Worm (Caenorhabditis elegans): ENCODE measurements around the gene R04F11.2.

The R04F11.2 gene

DNA sequence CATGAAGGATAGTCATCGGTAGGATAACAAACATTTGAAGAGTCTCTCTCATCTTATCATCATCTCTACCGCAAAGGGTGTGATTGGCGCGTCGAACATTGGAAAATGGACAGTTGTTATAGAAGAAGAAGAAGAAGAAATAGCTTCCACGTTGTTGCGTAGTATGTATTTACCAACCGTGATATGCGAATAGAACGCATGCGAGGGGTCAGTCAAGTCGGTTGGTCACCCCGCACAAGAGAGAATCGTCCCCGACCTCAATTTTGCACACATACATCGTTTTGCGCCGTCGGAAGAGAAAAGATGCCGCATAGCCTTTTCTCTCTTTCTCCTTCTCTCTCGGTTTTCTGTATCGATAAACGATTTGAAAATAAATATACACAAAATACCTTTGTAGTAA lies 23.2 kb upstream of the R04F11.2 start:
- TF ChIP-seq nfya-1 (tag; optimal IDR thresholded peaks at IDR 0.05) (peak; percentile 12), elt-2 (tag; optimal IDR thresholded peaks at IDR 0.05) (peak; percentile 15), gmeb-2 (tag; optimal IDR thresholded peaks at IDR 0.05) (no peak)

DNA sequence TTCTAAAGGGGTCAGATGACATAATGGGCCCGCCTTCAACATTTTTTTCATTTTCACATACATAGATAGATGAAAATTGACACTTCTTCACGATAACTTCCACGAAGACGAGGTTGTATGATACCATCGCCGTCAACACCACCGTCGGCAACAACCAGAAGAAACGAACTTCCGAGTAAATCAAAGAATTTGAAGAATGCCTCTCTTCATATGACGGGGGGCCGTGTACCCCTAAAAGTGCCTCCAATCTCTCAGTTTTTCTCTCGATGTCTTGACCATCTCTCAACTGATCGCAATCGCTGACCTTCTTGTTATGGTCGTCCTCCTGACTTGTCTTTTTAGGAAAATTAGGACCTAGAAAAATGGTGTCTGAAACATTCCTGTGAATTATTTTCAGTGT lies 22.7 kb upstream of the R04F11.2 start:
- TF ChIP-seq K02D7.2 (tag; optimal IDR thresholded peaks at IDR 0.05) (no peak), madf-2 (tag; optimal IDR thresholded peaks at IDR 0.05) (no peak), che-1 (tag; optimal IDR thresholded peaks at IDR 0.05) (no peak), unc-86 (tag; optimal IDR thresholded peaks at IDR 0.05) (no peak), fkh-6 (tag; optimal IDR thresholded peaks at IDR 0.05) (no peak), lin-11 (tag; optimal IDR thresholded peaks at IDR 0.05) (no peak), ceh-31 (tag; optimal IDR thresholded peaks at IDR 0.05) (no peak), ceh-30 (tag; optimal IDR thresholded peaks at IDR 0.05) (no peak), tbx-7 (tag; optimal IDR thresholded peaks at IDR 0.05) (no peak)

DNA sequence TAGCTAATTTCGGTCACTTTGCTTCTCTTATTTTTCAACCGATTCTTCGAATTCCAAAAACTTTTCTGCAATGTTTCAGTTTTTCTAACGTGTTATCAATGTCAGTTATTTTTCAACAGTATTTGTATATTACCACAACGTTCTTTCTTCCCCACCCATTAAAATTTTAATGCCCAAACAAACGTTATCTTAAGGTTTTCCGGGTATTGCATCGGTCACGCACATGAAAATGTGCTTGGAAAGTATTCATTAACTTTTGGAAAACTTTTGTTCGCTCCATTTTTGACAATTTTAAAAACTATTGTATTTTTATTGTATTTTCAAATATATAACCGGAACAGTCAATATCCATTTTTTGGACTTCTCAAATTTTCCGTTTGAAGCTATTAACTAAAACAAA lies 22.1 kb upstream of the R04F11.2 start:
- TF ChIP-seq K02D7.2 (tag; optimal IDR thresholded peaks at IDR 0.05) (no peak), che-1 (tag; optimal IDR thresholded peaks at IDR 0.05) (no peak), ets-4 (tag; optimal IDR thresholded peaks at IDR 0.05) (no peak), unc-42 (tag; optimal IDR thresholded peaks at IDR 0.05) (no peak), Y22D7AL.16 (tag; optimal IDR thresholded peaks at IDR 0.05) (no peak), ceh-48 (tag; optimal IDR thresholded peaks at IDR 0.05) (no peak), hlh-15 (tag; optimal IDR thresholded peaks at IDR 0.05) (no peak), pag-3 (tag; optimal IDR thresholded peaks at IDR 0.05; ENCODE audit: borderline replicate concordance) (no peak), ttx-3 (tag; optimal IDR thresholded peaks at IDR 0.05) (no peak), F13H6.1 (tag; optimal IDR thresholded peaks at IDR 0.05) (no peak), eyg-1 (tag; optimal IDR thresholded peaks at IDR 0.05) (no peak), ceh-22 (tag; optimal IDR thresholded peaks at IDR 0.05) (no peak), ceh-14 (tag; optimal IDR thresholded peaks at IDR 0.05) (no peak), pax-1 (tag; optimal IDR thresholded peaks at IDR 0.05) (no peak), C38D4.7 (GFP tag; optimal IDR thresholded peaks at IDR 0.05) (no peak), mec-3 (tag; optimal IDR thresholded peaks at IDR 0.05; ENCODE audit: borderline replicate concordance) (no peak), npax-4 (tag; optimal IDR thresholded peaks at IDR 0.05) (no peak), ceh-2 (tag; optimal IDR thresholded peaks at IDR 0.05) (no peak)

DNA sequence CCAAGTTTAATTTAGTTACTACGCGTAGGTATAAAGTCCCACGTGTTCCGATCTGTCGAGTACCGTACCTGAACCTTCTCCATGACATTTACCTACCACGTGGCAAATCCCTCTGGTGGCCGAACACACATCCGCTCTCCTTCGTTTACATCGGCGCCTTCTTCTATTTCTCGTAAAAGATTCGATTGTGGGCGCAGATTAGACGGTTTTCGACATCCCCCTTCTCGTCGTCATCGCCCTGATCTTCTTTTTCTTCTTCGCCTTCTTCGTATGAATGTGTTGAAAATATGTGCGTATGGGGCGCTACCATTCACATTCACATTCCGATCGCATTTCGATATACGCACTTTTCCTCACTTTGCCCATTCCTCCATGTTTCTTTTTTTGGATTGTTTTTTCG lies 21.4 kb upstream of the R04F11.2 start:
- TF ChIP-seq rnt-1 (tag; optimal IDR thresholded peaks at IDR 0.05) (peak; percentile 14), ceh-2 (tag; optimal IDR thresholded peaks at IDR 0.05) (no peak)

DNA sequence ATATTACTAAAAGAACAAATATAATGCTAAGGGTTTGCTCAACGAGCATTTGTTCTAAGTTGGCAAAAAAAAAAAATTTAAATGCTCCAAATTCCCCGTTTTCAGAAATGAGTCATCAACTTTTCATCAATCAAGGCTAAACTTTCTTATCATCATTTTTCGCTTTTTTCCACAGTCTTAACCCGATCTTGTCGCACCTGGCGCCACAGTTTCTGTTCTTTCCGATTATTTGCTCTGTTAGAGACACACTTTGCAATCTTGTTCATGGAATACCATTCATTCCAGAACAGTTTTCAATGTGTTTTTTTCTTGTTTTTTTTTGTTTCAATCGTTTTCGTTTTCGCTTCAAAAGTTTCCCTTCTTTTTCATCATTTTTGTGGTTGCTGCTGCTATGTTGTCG lies 20.0 kb upstream of the R04F11.2 start:
- TF ChIP-seq odd-2 (tag; optimal IDR thresholded peaks at IDR 0.05) (no peak), rnt-1 (tag; optimal IDR thresholded peaks at IDR 0.05) (no peak)

DNA sequence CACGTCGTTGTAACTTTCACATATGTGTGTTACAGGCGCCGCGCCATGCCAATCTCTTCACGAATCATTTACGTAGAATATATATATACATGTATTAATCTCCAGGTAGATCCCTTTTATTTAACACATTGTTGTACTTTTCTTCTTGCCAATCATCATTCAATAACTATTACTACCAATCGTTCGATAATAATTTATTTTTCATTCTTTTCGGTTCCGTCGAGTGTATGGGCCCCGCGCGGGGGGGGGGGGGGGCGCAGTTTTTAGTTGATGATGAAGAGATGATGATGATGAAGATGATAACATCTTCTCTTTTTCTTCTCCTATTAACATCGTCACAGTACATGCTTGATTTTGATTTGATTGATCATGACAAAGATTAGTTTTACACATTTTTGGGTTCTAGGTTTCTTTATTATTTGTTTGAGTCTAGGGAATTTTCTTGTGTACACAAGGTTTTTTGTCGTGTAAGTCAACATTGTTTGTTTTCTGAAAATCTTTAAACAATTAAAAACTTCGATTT lies 18.9 kb upstream of the R04F11.2 start:
- no peak for TF ChIP-seq hlh-13 (GFP tag; optimal IDR thresholded peaks at IDR 0.05)
- no peak for TF ChIP-seq fax-1 (tag; optimal IDR thresholded peaks at IDR 0.05)
- TF ChIP-seq pha-4 (tag; optimal IDR thresholded peaks at IDR 0.05), result no peak
- no peak for TF ChIP-seq fkh-10 (GFP tag; optimal IDR thresholded peaks at IDR 0.05)
- no peak for TF ChIP-seq tbx-2 (tag; optimal IDR thresholded peaks at IDR 0.05)
- no peak for TF ChIP-seq ceh-9 (tag; optimal IDR thresholded peaks at IDR 0.05)
- TF ChIP-seq ceh-24 (tag; optimal IDR thresholded peaks at IDR 0.05), result no peak
- TF ChIP-seq unc-55 (GFP tag; optimal IDR thresholded peaks at IDR 0.05), result no peak
- no peak for TF ChIP-seq hlh-30 (tag; optimal IDR thresholded peaks at IDR 0.05; ENCODE audit: insufficient read depth)
- no peak for TF ChIP-seq elt-4 (tag; optimal IDR thresholded peaks at IDR 0.05)
- no peak for TF ChIP-seq dve-1 (tag; optimal IDR thresholded peaks at IDR 0.05)
- no peak for TF ChIP-seq rnt-1 (tag; optimal IDR thresholded peaks at IDR 0.05)
- no peak for TF ChIP-seq nhr-232 (tag; optimal IDR thresholded peaks at IDR 0.05)
- no peak for TF ChIP-seq pag-3 (tag; optimal IDR thresholded peaks at IDR 0.05; ENCODE audit: borderline replicate concordance)
- TF ChIP-seq ceh-2 (tag; optimal IDR thresholded peaks at IDR 0.05), result no peak
- no peak for TF ChIP-seq pat-9 (tag; optimal IDR thresholded peaks at IDR 0.05)
- TF ChIP-seq ceh-45 (GFP tag; IDR thresholded peaks at IDR 0.05), result no peak
- no peak for TF ChIP-seq sdc-2 (tag; optimal IDR thresholded peaks at IDR 0.05)
- TF ChIP-seq pqm-1 (tag; optimal IDR thresholded peaks at IDR 0.05), result no peak
